Fruit fly (Drosophila melanogaster): ENCODE data around the gene Cox17.

Gene Cox17

DNA sequence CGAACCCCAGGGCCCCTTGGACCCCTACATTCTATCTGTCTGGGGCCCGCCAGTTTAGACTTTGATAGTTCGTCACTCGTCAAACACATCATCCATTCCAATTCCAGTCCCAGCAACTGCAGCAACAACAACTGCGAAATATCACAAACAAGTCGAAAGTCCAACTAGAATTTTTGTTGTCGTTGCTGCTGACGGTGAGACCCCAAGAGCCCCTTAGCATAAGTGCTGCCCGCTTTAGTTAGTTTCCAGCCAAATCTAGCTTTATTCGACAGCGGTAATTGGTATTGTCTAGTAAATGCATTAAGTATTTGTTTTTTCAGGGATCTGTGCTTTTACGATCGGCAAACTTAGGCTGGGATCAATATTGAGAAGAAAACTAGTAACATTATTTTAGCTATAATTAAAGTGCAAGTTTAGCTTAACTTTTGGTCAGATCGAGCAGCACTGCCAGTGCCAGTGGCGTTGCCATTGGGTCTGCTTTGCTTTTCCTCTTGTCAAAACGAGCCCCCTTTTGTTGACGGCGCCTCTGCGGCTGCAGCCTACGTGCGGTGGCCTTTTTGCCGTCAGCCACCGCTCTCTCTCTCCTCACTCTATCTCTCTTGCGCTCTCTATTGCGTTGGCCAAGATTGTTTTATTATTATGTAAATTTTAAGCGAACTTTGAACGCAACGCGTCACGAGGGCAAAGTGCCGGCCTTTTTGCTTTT, 9.7 kb downstream of the Cox17 start (continued):
- TF ChIP-seq CG11723 (GFP tag; optimal IDR thresholded peaks at IDR 0.05) (peak; percentile 85), CG34422 (GFP tag; IDR thresholded peaks at IDR 0.05) (peak; percentile 89; the same call in 2 of the 3 replicates), jigr1 (GFP tag; IDR thresholded peaks at IDR 0.05) (peak; percentile 71; the same call in 2 of the 3 replicates), Gsc (GFP tag; IDR thresholded peaks at IDR 0.05) (peak; percentile 71; the same call in 1 of the 2 replicates), Scr (GFP tag; IDR thresholded peaks at IDR 0.05; ENCODE audit: partially characterized antibody) (no peak), CG12942 (GFP tag; optimal IDR thresholded peaks at IDR 0.05) (peak; percentile 89), CoRest (tag; optimal IDR thresholded peaks at IDR 0.05) (peak; percentile 86), Blimp-1 (GFP tag; optimal IDR thresholded peaks at IDR 0.05) (peak; percentile 79), sens-2 (GFP tag; IDR thresholded peaks at IDR 0.05) (peak; percentile 63), kay (GFP tag; optimal IDR thresholded peaks at IDR 0.05) (peak; percentile 81), Kr (GFP tag; optimal IDR thresholded peaks at IDR 0.05) (no peak), trem (tag; optimal IDR thresholded peaks at IDR 0.05) (peak; percentile 51), zf30C (GFP tag; optimal IDR thresholded peaks at IDR 0.05) (no peak), scrt (GFP tag; optimal IDR thresholded peaks at IDR 0.05) (peak; percentile 76), chif (GFP tag; optimal IDR thresholded peaks at IDR 0.05) (peak; percentile 86 to 93), CkIIα-i1 (GFP tag; IDR thresholded peaks at IDR 0.05) (peak; percentile 71; the same call in 1 of the 2 replicates), CG17328 (GFP tag; IDR thresholded peaks at IDR 0.05) (peak; percentile 83), ase (GFP tag; IDR thresholded peaks at IDR 0.05) (peak; percentile 83), Sox102F (GFP tag; optimal IDR thresholded peaks at IDR 0.05) (peak; percentile 85), CG13894 (tag; optimal IDR thresholded peaks at IDR 0.05) (peak; percentile 79), CG8089 (GFP tag; optimal IDR thresholded peaks at IDR 0.05) (peak; percentile 81), ash1 (GFP tag; optimal IDR thresholded peaks at IDR 0.05) (peak; percentile 74), Ptx1 (GFP tag; IDR thresholded peaks at IDR 0.05) (peak; percentile 93), danr (GFP tag; IDR thresholded peaks at IDR 0.05) (peak; percentile 79), TFAM (GFP tag; optimal IDR thresholded peaks at IDR 0.05) (peak; percentile 36), pzg (GFP tag; optimal IDR thresholded peaks at IDR 0.05) (peak; percentile 28), CG6813 (GFP tag; optimal IDR thresholded peaks at IDR 0.05) (peak; percentile 73), klu (GFP tag; IDR thresholded peaks at IDR 0.05) (peak; percentile 82), CG8290 (GFP tag; optimal IDR thresholded peaks at IDR 0.05) (peak; percentile 84), CG8290 (tag; optimal IDR thresholded peaks at IDR 0.05) (peak in 1 of 2 experiments; percentile 96), sima (GFP tag; optimal IDR thresholded peaks at IDR 0.05) (peak; percentile 26), CG16863 (GFP tag; optimal IDR thresholded peaks at IDR 0.05) (peak; percentile 88), MBD-R2 (GFP tag; IDR thresholded peaks at IDR 0.05) (peak; percentile 60), Sox100B (GFP tag; optimal IDR thresholded peaks at IDR 0.05) (peak; percentile 84), gce (GFP tag; IDR thresholded peaks at IDR 0.05) (peak; percentile 51; the same call in 1 of the 3 replicates), CG15514 (GFP tag; optimal IDR thresholded peaks at IDR 0.05) (peak; percentile 81), CG10543 (GFP tag; optimal IDR thresholded peaks at IDR 0.05) (peak; percentile 95), CG7556 (GFP tag; optimal IDR thresholded peaks at IDR 0.05) (peak; percentile 93), CG7271 (tag; optimal IDR thresholded peaks at IDR 0.05) (no peak), CG13624 (GFP tag; optimal IDR thresholded peaks at IDR 0.05) (peak; percentile 93), CG17568 (GFP tag; optimal IDR thresholded peaks at IDR 0.05) (peak; percentile 77), Hmr (GFP tag; optimal IDR thresholded peaks at IDR 0.05) (peak; percentile 93), CG14860 (GFP tag; IDR thresholded peaks at IDR 0.05; ENCODE audit: partially characterized antibody) (no peak), croc (GFP tag; conservative IDR thresholded peaks at IDR 0.05) (peak; percentile 74), ind (GFP tag; optimal IDR thresholded peaks at IDR 0.05) (peak; percentile 91), chm (GFP tag; IDR thresholded peaks at IDR 0.05) (peak; percentile 93), NfI (GFP tag; optimal IDR thresholded peaks at IDR 0.05) (peak; percentile 89), hb (GFP tag; IDR thresholded peaks at IDR 0.05; ENCODE audit: partially characterized antibody) (no peak), CG13287 (GFP tag; IDR thresholded peaks at IDR 0.05; ENCODE audit: partially characterized antibody) (no peak)

Measured in whole organism, embryonic.